Worm (Caenorhabditis elegans) whole organism, L3 larva: Measurements from ENCODE around the gene elf-1.

ENCODE experiments used
- ceh-82 ChIP-seq: fragments of 150-350 bp; optimal IDR thresholded peaks from 2 replicates; lab custom pipeline; 2014; ENCODE audit warnings: missing biosample characterization, missing genetic modification characterization
- daf-12 ChIP-seq: fragments of 150-350 bp; optimal IDR thresholded peaks from 2 replicates; lab custom pipeline; 2014; ENCODE audit warnings: missing biosample characterization, missing genetic modification reagents, missing genetic modification characterization
- egl-5 ChIP-seq: fragments of 150-350 bp; optimal IDR thresholded peaks from 2 replicates; lab custom pipeline; 2017; ENCODE audit warnings: missing biosample characterization, missing genetic modification reagents, missing genetic modification characterization, inconsistent platforms
- elt-1 ChIP-seq: fragments of 150-350 bp; optimal IDR thresholded peaks from 2 replicates; lab custom pipeline; 2014; ENCODE audit warnings: missing biosample characterization, missing genetic modification characterization
- lin-39 ChIP-seq: fragments of 150-350 bp; optimal IDR thresholded peaks from 2 replicates; lab custom pipeline; 2018; ENCODE audit warnings: missing biosample characterization, missing genetic modification reagents, missing genetic modification characterization
- mml-1 ChIP-seq: fragments of 150-350 bp; sonication (generic microtip); optimal IDR thresholded peaks from 3 replicates; lab custom pipeline; 2014; ENCODE audit warnings: missing biosample characterization, missing genetic modification characterization
- nhr-12 ChIP-seq: fragments of 150-350 bp; optimal IDR thresholded peaks from 2 replicates; lab custom pipeline; 2014; ENCODE audit warnings: missing biosample characterization, missing genetic modification characterization
- nhr-77 ChIP-seq: fragments of 150-350 bp; optimal IDR thresholded peaks from 2 replicates; lab custom pipeline; 2014; ENCODE audit warnings: missing biosample characterization, missing genetic modification characterization
- sea-2 ChIP-seq: fragments of 150-350 bp; sonication (generic microtip); optimal IDR thresholded peaks from 4 replicates; lab custom pipeline; 2014; ENCODE audit warnings: missing biosample characterization, missing genetic modification reagents, missing genetic modification characterization
- skn-1 ChIP-seq: fragments of 150-350 bp; optimal IDR thresholded peaks from 2 replicates; lab custom pipeline; 2014; ENCODE audit warnings: missing biosample characterization, missing genetic modification characterization
- unc-62 ChIP-seq: fragments of 150-350 bp; sonication (generic microtip); optimal IDR thresholded peaks from 4 replicates; lab custom pipeline; 2014; ENCODE audit warnings: missing biosample characterization, missing genetic modification reagents, missing genetic modification characterization
- zag-1 ChIP-seq: fragments of 150-350 bp; optimal IDR thresholded peaks from 2 replicates; lab custom pipeline; 2014; ENCODE audit warnings: missing biosample characterization, missing genetic modification characterization
- ztf-11 ChIP-seq: fragments of 150-350 bp; optimal IDR thresholded peaks from 2 replicates; lab custom pipeline; 2014; ENCODE audit warnings: missing biosample characterization, missing genetic modification characterization

ce11 chrIII:698814-699213 lies 9.8 kb downstream of the elf-1 start:
- no peak for TF ChIP-seq ceh-82 (tag; lab: Kevin White, UChicago)
- TF ChIP-seq mml-1, result no peak
- no peak for TF ChIP-seq nhr-12 (tag; lab: Kevin White, UChicago)
- no peak for TF ChIP-seq zag-1 (tag; lab: Kevin White, UChicago)
- no peak for TF ChIP-seq skn-1 (tag; lab: Kevin White, UChicago)
- no peak for TF ChIP-seq lin-39 (tag; lab: Kevin White, UChicago)
- no peak for TF ChIP-seq elt-1
- no peak for TF ChIP-seq ztf-11 (tag; lab: Kevin White, UChicago)
- TF ChIP-seq daf-12 (tag; lab: Kevin White, UChicago), result no peak
- TF ChIP-seq unc-62, result no peak
- no peak for TF ChIP-seq sea-2 (GFP tag; lab: Kevin White, UChicago)
- no peak for TF ChIP-seq egl-5 (tag; lab: Kevin White, UChicago)
- TF ChIP-seq nhr-77 (tag; lab: Kevin White, UChicago), result no peak
